Worm (Caenorhabditis elegans): ENCODE measurements around the gene R11E3.19.
A peak's percentile ranks its signal among the peaks of the same experiment; 100 is the strongest.

The R11E3.19 gene

ce11 chrIV:4725478-4725920 lies 50.4 kb downstream of the R11E3.19 start (continued):
- TF ChIP-seq F39B2.1 (GFP tag; IDR thresholded peaks at IDR 0.05) (peak; percentile 96), Y67H2A.10 (GFP tag; conservative IDR thresholded peaks at IDR 0.05) (peak; percentile 97), C06A6.2 (GFP tag; conservative IDR thresholded peaks at IDR 0.05) (peak; percentile 99), chd-7 (tag; optimal IDR thresholded peaks at IDR 0.05) (peak; percentile 67), somi-1 (GFP tag; optimal IDR thresholded peaks at IDR 0.05) (peak; percentile 94), ceh-100 (GFP tag; IDR thresholded peaks at IDR 0.05) (peak; percentile 95), ZK185.1 (tag; optimal IDR thresholded peaks at IDR 0.05; ENCODE audit: poor library complexity, severe bottlenecking) (peak; percentile 49), lsl-1 (GFP tag; optimal IDR thresholded peaks at IDR 0.05) (peak; percentile 70), pbrm-1 (GFP tag; IDR thresholded peaks at IDR 0.05) (peak; percentile 99), Y95B8A.8 (GFP tag; IDR thresholded peaks at IDR 0.05) (peak; percentile 99), ceh-58 (GFP tag; IDR thresholded peaks at IDR 0.05) (0 out of 2 replicates have a peak, but pooled peaks have one; percentile 87), nhr-80 (tag; optimal IDR thresholded peaks at IDR 0.05) (peak; percentile 74), cebp-1 (GFP tag; IDR thresholded peaks at IDR 0.05) (peak; percentile 97), cebp-1 (tag; optimal IDR thresholded peaks at IDR 0.05) (peak; percentile 91), athp-1 (tag; optimal IDR thresholded peaks at IDR 0.05) (peak; percentile 52), madf-8 (GFP tag; conservative IDR thresholded peaks at IDR 0.05) (peak; percentile 89), F33H1.4 (GFP tag; IDR thresholded peaks at IDR 0.05) (peak; percentile 97), rcor-1 (GFP tag; IDR thresholded peaks at IDR 0.05) (peak; percentile 99)
